Worm (Caenorhabditis elegans): ENCODE data around the gene mlc-2.

Gene mlc-2

ce11 chrX:17479694-17480574 lies 23.5 kb upstream of the mlc-2 start (continued):
- TF ChIP-seq aha-1 (tag) (peak; percentile 99), nhr-102 (tag; optimal IDR thresholded peaks at IDR 0.05) (peak; percentile 74), zip-2 (tag; optimal IDR thresholded peaks at IDR 0.05) (peak; percentile 60), nhr-42 (GFP tag; IDR thresholded peaks at IDR 0.05) (no peak), hlh-11 (tag; optimal IDR thresholded peaks at IDR 0.05) (peak; percentile 99), R02D3.7 (tag; optimal IDR thresholded peaks at IDR 0.05) (no peak), dmd-6 (GFP tag; IDR thresholded peaks at IDR 0.05) (peak; percentile 90), snpc-4 (tag; optimal IDR thresholded peaks at IDR 0.05) (no peak), mep-1 (tag; optimal IDR thresholded peaks at IDR 0.05) (peak; percentile 87), hmg-1.1 (GFP tag; IDR thresholded peaks at IDR 0.05) (peak; percentile 93), snpc-1.2 (GFP tag; IDR thresholded peaks at IDR 0.05) (no peak; the same call in 1 of the 2 replicates), ZK546.5 (tag; optimal IDR thresholded peaks at IDR 0.05) (no peak), F10B5.3 (tag; optimal IDR thresholded peaks at IDR 0.05) (peak; percentile 57), ceh-28 (tag; optimal IDR thresholded peaks at IDR 0.05) (peak; percentile 66), arid-1 (GFP tag; conservative IDR thresholded peaks at IDR 0.05) (0 out of 2 replicates have a peak, but pooled peaks have one; percentile 10), Y75B8A.6 (GFP tag; IDR thresholded peaks at IDR 0.05) (no peak), hif-1 (tag; optimal IDR thresholded peaks at IDR 0.05) (peak; percentile 66 to 82), set-16 (GFP tag; IDR thresholded peaks at IDR 0.05) (peak; percentile 95), egl-43 (GFP tag; IDR thresholded peaks at IDR 0.05) (peak; percentile 92), pha-4 (GFP tag; IDR thresholded peaks at IDR 0.05) (peak; percentile 60; the same call in 1 of the 2 replicates), pha-4 (tag; optimal IDR thresholded peaks at IDR 0.05) (peak; percentile 80), saeg-2 (GFP tag; IDR thresholded peaks at IDR 0.05) (peak; percentile 52; the same call in 1 of the 2 replicates), T20F7.1 (GFP tag; optimal IDR thresholded peaks at IDR 0.05) (peak; percentile 62), skn-1 (tag; optimal IDR thresholded peaks at IDR 0.05) (no peak), T26A8.4 (GFP tag; IDR thresholded peaks at IDR 0.05) (peak; percentile 81), nhr-48 (tag; optimal IDR thresholded peaks at IDR 0.05) (peak; percentile 92), lin-29 (GFP tag; IDR thresholded peaks at IDR 0.05) (no peak), lim-7 (GFP tag; IDR thresholded peaks at IDR 0.05) (no peak; the same call in 1 of the 2 replicates), nhr-76 (tag; optimal IDR thresholded peaks at IDR 0.05) (no peak), ztf-7 (tag; optimal IDR thresholded peaks at IDR 0.05) (peak; percentile 58), Y105C5A.15 (GFP tag; IDR thresholded peaks at IDR 0.05) (0 out of 2 replicates have a peak, but pooled peaks have one; percentile 16), cey-2 (tag; optimal IDR thresholded peaks at IDR 0.05; ENCODE audit: borderline replicate concordance, insufficient read depth) (no peak), tra-1 (GFP tag; IDR thresholded peaks at IDR 0.05) (peak; percentile 79; the same call in 1 of the 2 replicates), tag-97 (GFP tag; IDR thresholded peaks at IDR 0.05) (no peak), ceh-20 (GFP tag; IDR thresholded peaks at IDR 0.05) (peak; percentile 79), madf-9 (GFP tag; conservative IDR thresholded peaks at IDR 0.05) (no peak; the same call in 1 of the 2 replicates), Y5F2A.4 (GFP tag; optimal IDR thresholded peaks at IDR 0.05) (no peak), nhr-111 (GFP tag; optimal IDR thresholded peaks at IDR 0.05) (no peak), madf-5 (GFP tag; IDR thresholded peaks at IDR 0.05) (0 out of 4 replicates have a peak, but pooled peaks of 1 of the 2 experiments have one; percentile 6), D1046.2 (GFP tag; IDR thresholded peaks at IDR 0.05) (0 out of 2 replicates have a peak, but pooled peaks have one; percentile 59), nhr-41 (GFP tag; IDR thresholded peaks at IDR 0.05) (no peak; the same call in 1 of the 2 replicates), ctbp-1 (GFP tag; IDR thresholded peaks at IDR 0.05) (peak; percentile 92), zfp-3 (GFP tag; conservative IDR thresholded peaks at IDR 0.05) (no peak), nhr-28 (tag; optimal IDR thresholded peaks at IDR 0.05) (peak; percentile 63), sdz-12 (GFP tag; optimal IDR thresholded peaks at IDR 0.05) (no peak), zip-11 (GFP tag; IDR thresholded peaks at IDR 0.05) (no peak), ceh-44 (GFP tag; IDR thresholded peaks at IDR 0.05) (no peak), ZK337.2 (GFP tag; IDR thresholded peaks at IDR 0.05) (no peak; the same call in 1 of the 2 replicates)
